Fruit fly (Drosophila melanogaster) whole organism, adult: ENCODE data around the gene CG42827.

Source experiments
- CG11617 ChIP-seq: fragments of 200-800 bp; sonication (Bioruptor generic); optimal IDR thresholded peaks from 2 replicates; lab custom pipeline; 2017; ENCODE audit warnings: mild to moderate bottlenecking, missing biosample characterization, missing genetic modification reagents, missing genetic modification characterization
- CG12768 ChIP-seq: fragments of 200-800 bp; sonication (Bioruptor generic); optimal IDR thresholded peaks from 2 replicates; lab custom pipeline; 2017; ENCODE audit warnings: missing biosample characterization, missing genetic modification characterization, mild to moderate bottlenecking, moderate library complexity, missing genetic modification reagents
- CG1620 ChIP-seq: fragments of 200-800 bp; sonication (Bioruptor generic); optimal IDR thresholded peaks from 2 replicates; lab custom pipeline; 2016; ENCODE audit warnings: missing biosample characterization, missing genetic modification characterization
- CG33017 ChIP-seq: fragments of 200-800 bp; sonication (Bioruptor generic); optimal IDR thresholded peaks from 2 replicates; lab custom pipeline; 2018; ENCODE audit warnings: missing biosample characterization, mild to moderate bottlenecking, missing genetic modification characterization, moderate library complexity
- CG7045 ChIP-seq: fragments of 200-800 bp; sonication (Bioruptor generic); optimal IDR thresholded peaks from 2 replicates; lab custom pipeline; 2017; ENCODE audit warnings: missing biosample characterization, mild to moderate bottlenecking, missing genetic modification characterization
- CG7101 ChIP-seq: fragments of 200-800 bp; sonication (Bioruptor generic); optimal IDR thresholded peaks from 2 replicates; lab custom pipeline; 2018; ENCODE audit warnings: missing biosample characterization, mild to moderate bottlenecking, missing genetic modification characterization, moderate library complexity
- Clk ChIP-seq: fragments of 200-800 bp; sonication (Bioruptor generic); optimal IDR thresholded peaks from 2 replicates; lab custom pipeline; 2017; ENCODE audit warnings: missing biosample characterization, missing genetic modification characterization
- Crg-1 ChIP-seq: fragments of 200-800 bp; sonication (Bioruptor generic); optimal IDR thresholded peaks from 2 replicates; lab custom pipeline; 2016; ENCODE audit warnings: missing biosample characterization, missing genetic modification characterization
- bab1 ChIP-seq: fragments of 200-800 bp; sonication (Bioruptor generic); optimal IDR thresholded peaks from 3 replicates; lab custom pipeline; 2019; ENCODE audit warnings: missing biosample characterization, mild to moderate bottlenecking, missing genetic modification characterization, moderate library complexity
- cnc ChIP-seq, 2 experiments: fragments of >200 bp; optimal IDR thresholded peaks; 2 replicates each; lab custom pipeline; 2017
- kay ChIP-seq: fragments of 200-800 bp; sonication (Bioruptor generic); peaks from one replicate; lab custom pipeline; 2016; ENCODE audit warnings: missing biosample characterization, missing genetic modification characterization, borderline replicate concordance
- ovo ChIP-seq: fragments of 200-800 bp; sonication (Bioruptor generic); optimal IDR thresholded peaks from 2 replicates; lab custom pipeline; 2016; ENCODE audit warnings: missing biosample characterization, missing genetic modification characterization
- toe ChIP-seq: fragments of 200-800 bp; sonication (Bioruptor generic); optimal IDR thresholded peaks from 2 replicates; lab custom pipeline; 2016; ENCODE audit warnings: missing biosample characterization, missing genetic modification characterization

- no peak for TF ChIP-seq toe (GFP tag; lab: Kevin White, UChicago)
- peak; percentile 23 for TF ChIP-seq ovo
- TF ChIP-seq CG33017 (tag; lab: Kevin White, UChicago): peak; percentile 67
- TF ChIP-seq CG7101 (tag; lab: Kevin White, UChicago): peak; percentile 76
- TF ChIP-seq CG1620 (GFP tag; lab: Kevin White, UChicago): no peak
- TF ChIP-seq CG12768 (GFP tag; lab: Kevin White, UChicago): peak; percentile 46
- TF ChIP-seq cnc (optimal IDR thresholded peaks at IDR 0.05; lab: Kevin White, UChicago): no peak
- peak; percentile 82 for TF ChIP-seq kay (GFP tag; lab: Kevin White, UChicago)
- peak; percentile 59 for TF ChIP-seq CG11617 (GFP tag; lab: Kevin White, UChicago)
- no peak for TF ChIP-seq Clk (GFP tag; lab: Kevin White, UChicago)
- TF ChIP-seq CG7045 (GFP tag; lab: Kevin White, UChicago): peak; percentile 61
- no peak for TF ChIP-seq Crg-1
- no peak for TF ChIP-seq bab1 (GFP tag; lab: Kevin White, UChicago)
These were observed 37.1 kb upstream of the CG42827 start for dm6 chr3R:23335577-23335976.
